Fruit fly (Drosophila melanogaster): ENCODE results near the gene CG17380.

The CG17380 gene

dm6 chr3R:23445249-23445916 is 41.9 kb upstream of the CG17380 start (continued):
- TF ChIP-seq CG6808 (GFP tag; optimal IDR thresholded peaks at IDR 0.05): no peak
- no peak for TF ChIP-seq CG11902 (GFP tag; optimal IDR thresholded peaks at IDR 0.05)
- no peak for TF ChIP-seq CG6163 (GFP tag; IDR thresholded peaks at IDR 0.05)
- no peak for TF ChIP-seq Sox102F (GFP tag; optimal IDR thresholded peaks at IDR 0.05)
- TF ChIP-seq ss (GFP tag; optimal IDR thresholded peaks at IDR 0.05): no peak
- no peak for TF ChIP-seq Eip93F (GFP tag; optimal IDR thresholded peaks at IDR 0.05)
- no peak for TF ChIP-seq Ets21C (GFP tag; optimal IDR thresholded peaks at IDR 0.05)
- no peak for TF ChIP-seq Hr38 (GFP tag; optimal IDR thresholded peaks at IDR 0.05)
- TF ChIP-seq CG6792 (GFP tag; optimal IDR thresholded peaks at IDR 0.05): no peak
- TF ChIP-seq acj6 (GFP tag; optimal IDR thresholded peaks at IDR 0.05): no peak
- peak in 1 of 2 experiments; percentile 21 for TF ChIP-seq salr (GFP tag; optimal IDR thresholded peaks at IDR 0.05)
- no peak for TF ChIP-seq CG1621 (tag; optimal IDR thresholded peaks at IDR 0.05)
- no peak for TF ChIP-seq spab (GFP tag; optimal IDR thresholded peaks at IDR 0.05)
- TF ChIP-seq Blimp-1 (GFP tag; optimal IDR thresholded peaks at IDR 0.05): no peak
- no peak for TF ChIP-seq CG9139 (GFP tag; optimal IDR thresholded peaks at IDR 0.05)
- TF ChIP-seq Hr4 (GFP tag; optimal IDR thresholded peaks at IDR 0.05): peak; percentile 48
- no peak for TF ChIP-seq Ets96B (tag; optimal IDR thresholded peaks at IDR 0.05)
- TF ChIP-seq CG15336 (GFP tag; IDR thresholded peaks at IDR 0.05): peak; percentile 33; the same call in 1 of the 2 replicates
- no peak for TF ChIP-seq pdm3 (GFP tag; optimal IDR thresholded peaks at IDR 0.05)
- no peak for TF ChIP-seq Eip75B (GFP tag; optimal IDR thresholded peaks at IDR 0.05)

- TF ChIP-seq Lpt (GFP tag; optimal IDR thresholded peaks at IDR 0.05) (no peak), fd85E (GFP tag; optimal IDR thresholded peaks at IDR 0.05) (no peak), CG3919 (GFP tag; optimal IDR thresholded peaks at IDR 0.05) (no peak), Hr38 (GFP tag; optimal IDR thresholded peaks at IDR 0.05) (no peak), CG11762 (GFP tag; optimal IDR thresholded peaks at IDR 0.05; ENCODE audit: insufficient read depth) (no peak), Hr39 (GFP tag; optimal IDR thresholded peaks at IDR 0.05) (no peak), CG8119 (GFP tag; IDR thresholded peaks at IDR 0.05) (no peak), CG8632 (GFP tag; optimal IDR thresholded peaks at IDR 0.05) (no peak), Gug (GFP tag; IDR thresholded peaks at IDR 0.05) (no peak), CG6792 (GFP tag; optimal IDR thresholded peaks at IDR 0.05) (no peak), Blimp-1 (GFP tag; optimal IDR thresholded peaks at IDR 0.05) (no peak), pdm3 (GFP tag; optimal IDR thresholded peaks at IDR 0.05) (no peak), CG9139 (GFP tag; optimal IDR thresholded peaks at IDR 0.05) (no peak), esn (GFP tag; optimal IDR thresholded peaks at IDR 0.05) (no peak), lz (GFP tag; optimal IDR thresholded peaks at IDR 0.05) (no peak)
Measured at dm6 chr3R:23438184-23438787, 34.8 kb upstream of the CG17380 start.

dm6 chr3R:23431355-23431754 is 27.8 kb upstream of the CG17380 start:
- no peak for TF ChIP-seq CG6276 (GFP tag; optimal IDR thresholded peaks at IDR 0.05)
- no peak for TF ChIP-seq CG6163 (GFP tag; IDR thresholded peaks at IDR 0.05)
- no peak for TF ChIP-seq OdsH (GFP tag; optimal IDR thresholded peaks at IDR 0.05)
- TF ChIP-seq dsx (GFP tag; optimal IDR thresholded peaks at IDR 0.05; ENCODE audit: poor library complexity, severe bottlenecking): no peak
- TF ChIP-seq Sox15 (GFP tag; optimal IDR thresholded peaks at IDR 0.05): no peak
- no peak for TF ChIP-seq cyc (GFP tag; optimal IDR thresholded peaks at IDR 0.05)
- no peak for TF ChIP-seq CG1621 (tag; optimal IDR thresholded peaks at IDR 0.05)

- TF ChIP-seq net (GFP tag; optimal IDR thresholded peaks at IDR 0.05) (no peak), Eip78C (GFP tag) (no peak), eg (GFP tag; IDR thresholded peaks at IDR 0.05) (no peak), achi (GFP tag; optimal IDR thresholded peaks at IDR 0.05) (no peak), CG11294 (GFP tag; IDR thresholded peaks at IDR 0.05) (no peak), topi (GFP tag; optimal IDR thresholded peaks at IDR 0.05) (no peak), salr (GFP tag; optimal IDR thresholded peaks at IDR 0.05) (no peak), CG9139 (GFP tag; optimal IDR thresholded peaks at IDR 0.05) (no peak), Hr38 (GFP tag; optimal IDR thresholded peaks at IDR 0.05) (no peak), vri (GFP tag; optimal IDR thresholded peaks at IDR 0.05) (no peak)
Measured at dm6 chr3R:23425929-23426328, 22.4 kb upstream of the CG17380 start, which contains the start of gene CG43694. Gene CG43694 (minus strand): TSS chr3R:23426029.
